Worm (Caenorhabditis elegans) whole organism, L1 larva: ENCODE results near the gene ncs-3.

Experiments
- aly-2 ChIP-seq: fragments of 150-350 bp; optimal IDR thresholded peaks from 2 replicates; lab custom pipeline; 2014; ENCODE audit warnings: missing biosample characterization, missing genetic modification characterization
- blmp-1 ChIP-seq: fragments of 150-350 bp; optimal IDR thresholded peaks from 2 replicates; lab custom pipeline; 2014; ENCODE audit warnings: missing biosample characterization, missing genetic modification characterization
- dsc-1 ChIP-seq: sonication (generic microtip); optimal IDR thresholded peaks from 2 replicates; lab custom pipeline; 2016; ENCODE audit warnings: mild to moderate bottlenecking, missing genetic modification characterization, missing compliant biosample characterization
- egl-27 ChIP-seq, 2 experiments: fragments of 150-350 bp in 1 of 2; sonication (generic microtip); optimal IDR thresholded peaks; 3 replicates each; lab custom pipeline; 2017 to 2018; ENCODE audit warnings: missing biosample characterization in 2 of 2, missing genetic modification characterization in 2 of 2, missing genetic modification reagents in 2 of 2
- fkh-8 ChIP-seq: sonication (generic microtip); optimal IDR thresholded peaks from 2 replicates; lab custom pipeline; 2016; ENCODE audit warnings: mild to moderate bottlenecking, missing genetic modification characterization, missing compliant biosample characterization
- nhr-12 ChIP-seq: sonication (generic microtip); optimal IDR thresholded peaks from 2 replicates; lab custom pipeline; 2017; ENCODE audit warnings: missing biosample characterization, missing genetic modification characterization
- nhr-237 ChIP-seq: fragments of 150-350 bp; optimal IDR thresholded peaks from 2 replicates; lab custom pipeline; 2014; ENCODE audit warnings: missing biosample characterization, missing genetic modification characterization
- unc-62 ChIP-seq: fragments of 150-350 bp; optimal IDR thresholded peaks from 2 replicates; lab custom pipeline; 2014; ENCODE audit warnings: missing biosample characterization, missing genetic modification reagents, missing genetic modification characterization
- zag-1 ChIP-seq: fragments of 150-350 bp; optimal IDR thresholded peaks from 2 replicates; lab custom pipeline; 2014; ENCODE audit warnings: missing biosample characterization, missing genetic modification characterization

DNA sequence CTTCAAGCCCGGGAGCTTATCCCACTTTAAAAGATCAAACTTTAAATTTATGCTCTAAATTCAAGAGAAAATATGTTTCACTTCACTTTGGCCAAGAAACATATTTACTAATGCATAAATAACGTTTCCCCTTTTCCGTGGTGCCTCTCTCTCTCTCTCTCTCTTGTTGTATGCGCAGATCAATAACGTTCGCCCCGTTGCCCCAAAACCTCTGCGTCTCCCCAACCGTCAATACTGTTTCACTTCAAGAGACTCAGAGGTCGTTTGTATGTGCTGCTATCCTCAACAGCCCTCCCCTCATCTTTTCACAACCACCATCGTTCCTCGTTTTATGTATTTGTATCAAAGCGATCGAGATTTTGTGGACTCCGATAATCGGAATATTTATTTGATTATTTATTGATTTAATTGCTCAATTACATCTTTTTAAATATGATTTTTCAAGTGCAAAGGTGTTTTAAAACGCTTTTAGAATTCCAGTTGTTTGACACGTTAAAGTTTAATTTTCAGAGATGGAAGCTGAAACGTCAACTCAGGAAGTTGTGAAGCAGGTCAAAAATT, 49.9 kb downstream of the ncs-3 start, which contains the start of gene ife-4:
- TF ChIP-seq unc-62 (GFP tag; lab: Kevin White, UChicago) (no peak), aly-2 (no peak), zag-1 (tag; lab: Kevin White, UChicago) (no peak), nhr-237 (tag; lab: Kevin White, UChicago) (no peak), fkh-8 (tag; lab: Kevin White, UChicago) (peak; percentile 7), blmp-1 (tag; lab: Kevin White, UChicago) (no peak), dsc-1 (tag; lab: Kevin White, UChicago) (peak; percentile 9), nhr-12 (tag; lab: Kevin White, UChicago) (no peak), egl-27 (tag; optimal IDR thresholded peaks at IDR 0.05; lab: Kevin White, UChicago) (no peak)
